Worm (Caenorhabditis elegans): ENCODE data around the gene R05H10.7.

- TF ChIP-seq tbx-11 (GFP tag; IDR thresholded peaks at IDR 0.05) = no peak
- no peak for TF ChIP-seq ama-1 (optimal IDR thresholded peaks at IDR 0.05)
- TF ChIP-seq scrt-1 (GFP tag; IDR thresholded peaks at IDR 0.05) = no peak
These were observed 49.3 kb downstream of the R05H10.7 start for ce11 chrII:14904635-14905034.

Measured in whole organism, early embryonic.